Worm (Caenorhabditis elegans) whole organism, midembryonic: ENCODE data around the gene F26F4.12.

Experiments used
- flt-1 ChIP-seq: fragments of 200-800 bp; sonication (Bioruptor generic); IDR thresholded peaks from 2 replicates; pipeline ENCODE4 v1.3.6; 2022; ENCODE audit warnings: missing genetic modification characterization, missing compliant biosample characterization
- klf-2 ChIP-seq: fragments of 200-800 bp; sonication (Bioruptor generic); conservative IDR thresholded peaks from 2 replicates; pipeline ENCODE4 v1.3.6; 2022; ENCODE audit warnings: missing genetic modification reagents, missing genetic modification characterization, missing compliant biosample characterization
- med-1 ChIP-seq: sonication (generic microtip); optimal IDR thresholded peaks from 2 replicates; lab custom pipeline; 2017; ENCODE audit warnings: missing genetic modification characterization, mild to moderate bottlenecking, missing compliant biosample characterization, antibody characterized with exemption, missing genetic modification reagents; ENCODE audit not compliant: insufficient read depth
- ztf-23 ChIP-seq: fragments of 200-800 bp; sonication (Bioruptor generic); IDR thresholded peaks from 2 replicates; pipeline ENCODE4 v1.3.6; 2022; ENCODE audit warnings: missing genetic modification reagents, missing genetic modification characterization, missing compliant biosample characterization

DNA sequence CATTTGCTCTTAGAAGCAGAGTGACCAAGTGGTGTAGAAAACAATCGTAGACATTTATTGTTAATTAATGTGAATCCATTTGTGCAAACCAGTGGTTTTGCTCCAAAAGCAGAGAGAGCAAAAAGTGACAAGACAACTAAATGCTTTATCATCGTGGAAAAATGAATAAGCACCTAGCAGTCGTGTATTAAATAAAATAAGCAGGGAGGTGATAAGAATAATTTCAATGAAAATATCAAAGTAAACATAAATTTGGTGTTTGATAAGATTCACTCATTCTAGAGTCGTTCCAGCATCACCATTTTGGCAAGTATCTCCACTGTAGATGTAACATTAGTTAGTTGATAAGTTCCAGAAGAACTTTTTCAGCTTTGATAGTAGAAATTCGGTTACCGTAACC, 22.5 kb downstream of the F26F4.12 start, which contains the start of gene clec-6:
- TF ChIP-seq ztf-23 (GFP tag; lab: Robert Waterston, UW): no peak
- no peak for TF ChIP-seq med-1 (GFP tag; lab: Kevin White, UChicago)
- TF ChIP-seq flt-1 (GFP tag; lab: Robert Waterston, UW): no peak
- no peak for TF ChIP-seq klf-2 (GFP tag; lab: Robert Waterston, UW)
